2 fruit fly cellular contexts compared by ENCODE assay signal in genomic region chr2L:5906893-5907850, dm6.
TF ChIP-seq lines count a peak whose summit lies in the region.

TSS of gene bchs (plus strand) at chr2L:5907169.

TF ChIP-seq in whole organism, embryonic, 481 proteins besides CTCF, POLR2A, EP300 and RAD21 (continued from another document and continues in another):
- TF ChIP-seq CG17612 (GFP tag; IDR thresholded peaks at IDR 0.05; lab: Robert Waterston, UW) = peak; percentile 39; the same call in 1 of the 2 replicates
- peak; percentile 43 for TF ChIP-seq lilli (GFP tag; optimal IDR thresholded peaks at IDR 0.05; lab: Kevin White, UChicago)
- TF ChIP-seq CG3065 (GFP tag; optimal IDR thresholded peaks at IDR 0.05; lab: Kevin White, UChicago) = peak; percentile 61
- TF ChIP-seq CG6854 (GFP tag; optimal IDR thresholded peaks at IDR 0.05; lab: Kevin White, UChicago) = peak; percentile 93
- no peak for TF ChIP-seq Tbp (GFP tag; optimal IDR thresholded peaks at IDR 0.05; lab: Kevin White, UChicago)
- TF ChIP-seq CG32767 (GFP tag; IDR thresholded peaks at IDR 0.05; lab: Robert Waterston, UW) = peak; percentile 69; the same call in 1 of the 2 replicates
- peak; percentile 10 for TF ChIP-seq CG4617 (GFP tag; optimal IDR thresholded peaks at IDR 0.05; lab: Kevin White, UChicago; ENCODE audit: borderline replicate concordance)
- TF ChIP-seq CG18262 (tag; optimal IDR thresholded peaks at IDR 0.05; lab: Kevin White, UChicago) = no peak
- TF ChIP-seq CG17328 (GFP tag; IDR thresholded peaks at IDR 0.05; lab: Robert Waterston, UW) = peak; percentile 72
- TF ChIP-seq CG12744 (GFP tag; optimal IDR thresholded peaks at IDR 0.05; lab: Kevin White, UChicago) = peak; percentile 75
- TF ChIP-seq chif (GFP tag; optimal IDR thresholded peaks at IDR 0.05; lab: Kevin White, UChicago) = peak; percentile 81 to 84
- no peak for TF ChIP-seq abd-A (tag; optimal IDR thresholded peaks at IDR 0.05; lab: Kevin White, UChicago)
- peak; percentile 89 for TF ChIP-seq CG31365 (tag; optimal IDR thresholded peaks at IDR 0.05; lab: Kevin White, UChicago)
- peak; percentile 95 for TF ChIP-seq CG2202 (tag; optimal IDR thresholded peaks at IDR 0.05; lab: Kevin White, UChicago)
- peak; percentile 77 for TF ChIP-seq Dek (tag; optimal IDR thresholded peaks at IDR 0.05; lab: Kevin White, UChicago)
- peak; percentile 57 for TF ChIP-seq CG12391 (tag; optimal IDR thresholded peaks at IDR 0.05; lab: Kevin White, UChicago)
- TF ChIP-seq ap (GFP tag; IDR thresholded peaks at IDR 0.05; lab: Robert Waterston, UW) = peak; percentile 39; the same call in 1 of the 2 replicates
- TF ChIP-seq scrt (GFP tag; optimal IDR thresholded peaks at IDR 0.05; lab: Kevin White, UChicago) = peak; percentile 89
- peak; percentile 27; the same call in 1 of the 3 replicates for TF ChIP-seq CG16813 (GFP tag; IDR thresholded peaks at IDR 0.05; lab: Robert Waterston, UW; ENCODE audit: partially characterized antibody)
- TF ChIP-seq CG7786 (GFP tag; optimal IDR thresholded peaks at IDR 0.05; lab: Kevin White, UChicago) = peak; percentile 53
- TF ChIP-seq CG12104 (GFP tag; optimal IDR thresholded peaks at IDR 0.05; lab: Kevin White, UChicago) = peak; percentile 74
- peak; percentile 99 for TF ChIP-seq Med (GFP tag; lab: Kevin White, UChicago)
- TF ChIP-seq pros (GFP tag; optimal IDR thresholded peaks at IDR 0.05; lab: Kevin White, UChicago) = peak; percentile 13
- no peak for TF ChIP-seq sqz (GFP tag; optimal IDR thresholded peaks at IDR 0.05; lab: Kevin White, UChicago)
- TF ChIP-seq CG6683 (GFP tag; optimal IDR thresholded peaks at IDR 0.05; lab: Kevin White, UChicago) = peak; percentile 93
- TF ChIP-seq danr (GFP tag; IDR thresholded peaks at IDR 0.05; lab: Robert Waterston, UW) = peak; percentile 63; the same call in 1 of the 2 replicates
- peak; percentile 71 for TF ChIP-seq CG18476 (GFP tag; optimal IDR thresholded peaks at IDR 0.05; lab: Kevin White, UChicago)
- TF ChIP-seq jumu (GFP tag; optimal IDR thresholded peaks at IDR 0.05; lab: Kevin White, UChicago) = peak; percentile 51
- TF ChIP-seq CG17385 (GFP tag; optimal IDR thresholded peaks at IDR 0.05; lab: Kevin White, UChicago) = peak; percentile 85
- TF ChIP-seq ash1 (GFP tag; optimal IDR thresholded peaks at IDR 0.05; lab: Kevin White, UChicago) = peak; percentile 87
- peak; percentile 63 for TF ChIP-seq CG34224 (GFP tag; IDR thresholded peaks at IDR 0.05; lab: Robert Waterston, UW; ENCODE audit: partially characterized antibody)
- peak; percentile 72 for TF ChIP-seq tio (GFP tag; optimal IDR thresholded peaks at IDR 0.05; lab: Kevin White, UChicago)
- peak; percentile 45 for TF ChIP-seq CG12155 (GFP tag; optimal IDR thresholded peaks at IDR 0.05; lab: Kevin White, UChicago)
- no peak for TF ChIP-seq CG4404 (GFP tag; IDR thresholded peaks at IDR 0.05; lab: Robert Waterston, UW)
- peak; percentile 91 for TF ChIP-seq sr (GFP tag; IDR thresholded peaks at IDR 0.05; lab: Robert Waterston, UW)
- TF ChIP-seq lmd (GFP tag; IDR thresholded peaks at IDR 0.05; lab: Robert Waterston, UW) = peak; percentile 34; the same call in 1 of the 2 replicates
- TF ChIP-seq CG7357 (GFP tag; IDR thresholded peaks at IDR 0.05; lab: Robert Waterston, UW) = 0 out of 3 replicates have a peak, but pooled peaks have one; percentile 44
- peak; percentile 93 for TF ChIP-seq seq (GFP tag; IDR thresholded peaks at IDR 0.05; lab: Robert Waterston, UW)
- peak; percentile 78 for TF ChIP-seq luna (GFP tag; optimal IDR thresholded peaks at IDR 0.05; lab: Kevin White, UChicago)
- TF ChIP-seq slbo (GFP tag; IDR thresholded peaks at IDR 0.05; lab: Robert Waterston, UW) = peak; percentile 51; the same call in 1 of the 2 replicates
- no peak for TF ChIP-seq hkb (optimal IDR thresholded peaks at IDR 0.05; lab: Kevin White, UChicago)
- TF ChIP-seq hkb (GFP tag; IDR thresholded peaks at IDR 0.05; lab: Robert Waterston, UW) = peak; percentile 96
- TF ChIP-seq CG10366 (GFP tag; IDR thresholded peaks at IDR 0.05; lab: Robert Waterston, UW) = peak; percentile 56
- no peak for TF ChIP-seq Lim3 (GFP tag; IDR thresholded peaks at IDR 0.05; lab: Robert Waterston, UW)
- peak; percentile 79 for TF ChIP-seq fd102C (GFP tag; optimal IDR thresholded peaks at IDR 0.05; lab: Kevin White, UChicago)
- TF ChIP-seq CG9932 (GFP tag; IDR thresholded peaks at IDR 0.05; lab: Robert Waterston, UW) = peak; percentile 75
- no peak for TF ChIP-seq ro (GFP tag; IDR thresholded peaks at IDR 0.05; lab: Robert Waterston, UW)
- peak; percentile 24; the same call in 1 of the 2 replicates for TF ChIP-seq H2.0 (GFP tag; IDR thresholded peaks at IDR 0.05; lab: Robert Waterston, UW)
- TF ChIP-seq CG43689 (GFP tag; IDR thresholded peaks at IDR 0.05; lab: Robert Waterston, UW) = peak; percentile 49; the same call in 1 of the 2 replicates
- TF ChIP-seq CG6765 (GFP tag; optimal IDR thresholded peaks at IDR 0.05; lab: Kevin White, UChicago) = peak; percentile 92
- TF ChIP-seq shn (GFP tag; optimal IDR thresholded peaks at IDR 0.05; lab: Kevin White, UChicago) = peak; percentile 86
- TF ChIP-seq CG42726 (GFP tag; IDR thresholded peaks at IDR 0.05; lab: Robert Waterston, UW; ENCODE audit: partially characterized antibody) = no peak
- TF ChIP-seq Max (GFP tag; optimal IDR thresholded peaks at IDR 0.05; lab: Kevin White, UChicago) = peak; percentile 83
- TF ChIP-seq tap (tag; optimal IDR thresholded peaks at IDR 0.05; lab: Kevin White, UChicago) = no peak
- peak; percentile 58 for TF ChIP-seq D19B (GFP tag; optimal IDR thresholded peaks at IDR 0.05; lab: Kevin White, UChicago)
- TF ChIP-seq Eip74EF (GFP tag; optimal IDR thresholded peaks at IDR 0.05; lab: Kevin White, UChicago) = no peak
- TF ChIP-seq insv (GFP tag; optimal IDR thresholded peaks at IDR 0.05; lab: Kevin White, UChicago) = peak in 1 of 2 experiments; percentile 68
- TF ChIP-seq CG8290 (GFP tag; optimal IDR thresholded peaks at IDR 0.05; lab: Kevin White, UChicago) = peak; percentile 29
- peak; percentile 82 to 83 for TF ChIP-seq CG8290 (tag; optimal IDR thresholded peaks at IDR 0.05; lab: Kevin White, UChicago)
- peak; percentile 93 for TF ChIP-seq CG1233 (GFP tag; optimal IDR thresholded peaks at IDR 0.05; lab: Kevin White, UChicago)
- TF ChIP-seq bcd (GFP tag; optimal IDR thresholded peaks at IDR 0.05; lab: Kevin White, UChicago) = peak; percentile 83
- TF ChIP-seq Myb (GFP tag; optimal IDR thresholded peaks at IDR 0.05; lab: Kevin White, UChicago) = peak; percentile 36
- peak; percentile 76 for TF ChIP-seq Adf1 (GFP tag; IDR thresholded peaks at IDR 0.05; lab: Robert Waterston, UW)
- TF ChIP-seq CG8281 (tag; optimal IDR thresholded peaks at IDR 0.05; lab: Kevin White, UChicago) = peak; percentile 76

TF ChIP-seq in whole organism, prepupa, 60 proteins besides CTCF, POLR2A, EP300 and RAD21 (continued from another document):
- TF ChIP-seq net (GFP tag; optimal IDR thresholded peaks at IDR 0.05; lab: Kevin White, UChicago) (no peak), CG10669 (GFP tag; optimal IDR thresholded peaks at IDR 0.05; lab: Kevin White, UChicago) (no peak), Lpt (GFP tag; optimal IDR thresholded peaks at IDR 0.05; lab: Kevin White, UChicago) (no peak), CG6854 (GFP tag; optimal IDR thresholded peaks at IDR 0.05; lab: Kevin White, UChicago) (no peak), CG9139 (GFP tag; optimal IDR thresholded peaks at IDR 0.05; lab: Kevin White, UChicago) (no peak), CG8319 (GFP tag; optimal IDR thresholded peaks at IDR 0.05; lab: Kevin White, UChicago) (no peak)
